Worm (Caenorhabditis elegans): ENCODE data around the gene snr-4.

The snr-4 gene

DNA sequence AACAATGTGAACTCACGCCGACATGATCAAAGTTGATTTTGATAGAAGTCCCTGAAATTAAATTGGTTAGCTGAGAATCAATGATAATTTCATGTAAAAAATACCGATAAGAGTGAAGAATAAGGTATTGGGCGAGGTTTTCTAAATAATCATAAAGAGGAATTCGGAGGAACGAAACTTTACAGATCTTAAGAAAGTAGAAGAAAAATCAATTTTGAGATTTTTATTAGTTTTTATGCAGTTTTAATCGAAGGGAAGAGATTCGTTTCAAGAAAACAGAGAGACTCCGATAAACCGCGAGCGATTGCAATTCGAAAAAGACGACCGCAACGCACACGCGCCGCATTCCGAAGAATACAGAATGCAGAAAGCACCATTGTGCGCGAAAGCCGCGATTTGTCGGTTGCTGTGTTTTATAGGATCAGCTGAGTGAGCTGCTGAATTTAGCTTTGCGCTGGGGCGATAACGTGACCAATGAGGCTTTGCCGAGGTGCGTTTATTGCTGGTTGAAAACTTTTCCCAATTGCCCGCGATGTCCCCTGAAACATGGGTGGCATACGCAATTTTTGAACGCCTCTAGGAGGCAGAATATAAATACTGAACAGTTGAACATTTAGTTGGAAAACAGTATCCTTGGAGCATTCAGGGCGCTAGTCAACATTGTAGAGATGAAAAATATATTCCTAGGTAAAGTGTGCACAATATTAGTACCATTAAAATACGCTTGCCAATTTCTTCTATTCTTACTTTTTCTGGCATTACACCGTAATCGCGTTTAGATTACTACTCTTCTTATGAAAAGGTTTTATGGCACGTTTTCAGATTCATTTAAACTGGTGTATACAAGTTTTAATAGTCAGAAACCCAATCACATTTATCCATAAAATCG, at the start of gene snr-4 (continued):
- TF ChIP-seq madf-10 (tag; optimal IDR thresholded peaks at IDR 0.05) (peak; percentile 56), ceh-27 (GFP tag; optimal IDR thresholded peaks at IDR 0.05) (peak; percentile 76), K11D2.4 (GFP tag; IDR thresholded peaks at IDR 0.05) (peak; percentile 88), F57C9.4 (tag; optimal IDR thresholded peaks at IDR 0.05) (peak; percentile 49), tbp1 (GFP tag; optimal IDR thresholded peaks at IDR 0.05) (peak; percentile 81), hlh-26 (GFP tag; conservative IDR thresholded peaks at IDR 0.05) (no peak), K12H6.12 (tag; optimal IDR thresholded peaks at IDR 0.05) (peak; percentile 88), let-526 (GFP tag; IDR thresholded peaks at IDR 0.05) (0 out of 2 replicates have a peak, but pooled peaks have one; percentile 39), T07F8.4 (tag; optimal IDR thresholded peaks at IDR 0.05) (peak; percentile 48), hlh-12 (tag; optimal IDR thresholded peaks at IDR 0.05) (no peak), bed-1 (GFP tag; IDR thresholded peaks at IDR 0.05) (no peak), xnd-1 (tag; optimal IDR thresholded peaks at IDR 0.05) (peak; percentile 61), attf-6 (GFP tag; IDR thresholded peaks at IDR 0.05) (peak; percentile 93), ama-1 (optimal IDR thresholded peaks at IDR 0.05) (peak; percentile 80), ama-1 (GFP tag; optimal IDR thresholded peaks at IDR 0.05) (no peak), D2030.7 (GFP tag; IDR thresholded peaks at IDR 0.05) (peak; percentile 99), ceh-58 (GFP tag; IDR thresholded peaks at IDR 0.05) (no peak), zfh-2 (GFP tag; conservative IDR thresholded peaks at IDR 0.05) (peak; percentile 91), nhr-179 (tag; optimal IDR thresholded peaks at IDR 0.05) (no peak), ZK185.1 (tag; optimal IDR thresholded peaks at IDR 0.05; ENCODE audit: poor library complexity, severe bottlenecking) (peak; percentile 73), B0019.2 (GFP tag; conservative IDR thresholded peaks at IDR 0.05) (peak; percentile 56; the same call in 1 of the 2 replicates), sptf-2 (GFP tag; optimal IDR thresholded peaks at IDR 0.05) (no peak), dox-1 (GFP tag; IDR thresholded peaks at IDR 0.05) (peak; percentile 98), nfyb-1 (GFP tag; IDR thresholded peaks at IDR 0.05) (peak; percentile 97), B0336.3 (GFP tag; IDR thresholded peaks at IDR 0.05) (peak; percentile 97), ztf-28 (GFP tag; IDR thresholded peaks at IDR 0.05) (peak; percentile 95), ceh-40 (GFP tag; IDR thresholded peaks at IDR 0.05) (0 out of 2 replicates have a peak, but pooled peaks have one; percentile 27), attf-5 (GFP tag; optimal IDR thresholded peaks at IDR 0.05) (peak; percentile 88), B0035.1 (tag; optimal IDR thresholded peaks at IDR 0.05) (peak; percentile 72), cebp-1 (GFP tag; IDR thresholded peaks at IDR 0.05) (no peak), cebp-1 (tag; optimal IDR thresholded peaks at IDR 0.05) (peak; percentile 86), sdz-38 (tag; optimal IDR thresholded peaks at IDR 0.05) (no peak), F23B12.7 (tag; optimal IDR thresholded peaks at IDR 0.05; ENCODE audit: insufficient read depth) (peak; percentile 68), cebp-2 (GFP tag; IDR thresholded peaks at IDR 0.05) (peak; percentile 61; the same call in 1 of the 2 replicates), ccch-3 (GFP tag; optimal IDR thresholded peaks at IDR 0.05) (no peak), C17E4.6 (GFP tag; IDR thresholded peaks at IDR 0.05) (peak; percentile 97), fkh-3 (tag; optimal IDR thresholded peaks at IDR 0.05) (no peak), snpc-3.4 (tag; optimal IDR thresholded peaks at IDR 0.05) (peak; percentile 97), snpc-1.1 (tag; optimal IDR thresholded peaks at IDR 0.05; ENCODE audit: insufficient read depth) (peak; percentile 98), akir-1 (GFP tag; optimal IDR thresholded peaks at IDR 0.05) (no peak), mes-4 (tag; optimal IDR thresholded peaks at IDR 0.05) (peak; percentile 88), efl-1 (GFP tag; optimal IDR thresholded peaks at IDR 0.05) (peak; percentile 55), B0261.1 (tag; optimal IDR thresholded peaks at IDR 0.05) (peak; percentile 41), nhr-80 (tag; optimal IDR thresholded peaks at IDR 0.05) (peak; percentile 75), aptf-2 (GFP tag; conservative IDR thresholded peaks at IDR 0.05) (peak; percentile 78), mel-28 (tag; optimal IDR thresholded peaks at IDR 0.05; ENCODE audit: borderline replicate concordance) (peak; percentile 25), madf-8 (GFP tag; conservative IDR thresholded peaks at IDR 0.05) (peak; percentile 65)

All from whole organism, young adult.